Fruit fly (Drosophila melanogaster) whole organism, embryonic: ENCODE measurements around the gene CG1640.
A peak's percentile ranks its signal among the peaks of the same experiment; 100 is the strongest.

ENCODE experiments used
- ATbp ChIP-seq: fragments of 200-800 bp; sonication (Bioruptor generic); optimal IDR thresholded peaks from 2 replicates; lab custom pipeline; 2017; ENCODE audit warnings: missing biosample characterization, mild to moderate bottlenecking, missing genetic modification characterization, missing genetic modification reagents
- Abd-B ChIP-seq: fragments of 200-800 bp; sonication (Bioruptor generic); optimal IDR thresholded peaks from 2 replicates; lab custom pipeline; 2018; ENCODE audit warnings: missing biosample characterization, mild to moderate bottlenecking, missing genetic modification characterization, moderate library complexity
- Aef1 ChIP-seq: fragments of 200-800 bp; sonication (Bioruptor generic); IDR thresholded peaks from 3 replicates; pipeline ENCODE4 v1.3.6; 2022; ENCODE audit warnings: missing biosample characterization, missing genetic modification characterization
- Atf3 ChIP-seq: fragments of 200-800 bp; sonication (Bioruptor generic); optimal IDR thresholded peaks from 3 replicates; lab custom pipeline; 2016; ENCODE audit warnings: missing biosample characterization, missing genetic modification characterization
- Bdp1 ChIP-seq: fragments of 200-800 bp; sonication (Bioruptor generic); optimal IDR thresholded peaks from 3 replicates; lab custom pipeline; 2016; ENCODE audit warnings: missing biosample characterization, missing genetic modification characterization
- C15 ChIP-seq: fragments of 200-800 bp; sonication (Bioruptor generic); IDR thresholded peaks from 3 replicates; pipeline ENCODE4 v1.3.6; 2022; ENCODE audit warnings: missing biosample characterization, missing genetic modification characterization
- CG10959 ChIP-seq: fragments of 200-800 bp; sonication (Bioruptor generic); IDR thresholded peaks from 2 replicates; pipeline ENCODE4 v1.3.6; 2022; ENCODE audit warnings: missing biosample characterization, missing genetic modification characterization
- CG12155 ChIP-seq: fragments of 200-800 bp; sonication (Bioruptor generic); optimal IDR thresholded peaks from 3 replicates; lab custom pipeline; 2016; ENCODE audit warnings: missing biosample characterization, missing genetic modification characterization
- CG18262 ChIP-seq: fragments of 200-800 bp; optimal IDR thresholded peaks from 3 replicates; lab custom pipeline; 2019; ENCODE audit warnings: missing biosample characterization, mild to moderate bottlenecking, missing genetic modification characterization, moderate library complexity
- CG2116 ChIP-seq: fragments of 200-800 bp; sonication (Bioruptor generic); optimal IDR thresholded peaks from 3 replicates; lab custom pipeline; 2018; ENCODE audit warnings: missing biosample characterization, mild to moderate bottlenecking, missing genetic modification characterization
- CG2199 ChIP-seq: fragments of 200-800 bp; sonication (Bioruptor generic); IDR thresholded peaks from 3 replicates; pipeline ENCODE4 v1.3.6; 2022; ENCODE audit warnings: missing biosample characterization, missing genetic modification characterization
- CG4360 ChIP-seq: fragments of 200-800 bp; sonication (Bioruptor generic); IDR thresholded peaks from 2 replicates; pipeline ENCODE4 v1.3.6; 2022; ENCODE audit warnings: missing biosample characterization, missing genetic modification characterization
- CG4854 ChIP-seq: fragments of 200-800 bp; sonication (Bioruptor generic); optimal IDR thresholded peaks from 2 replicates; lab custom pipeline; 2016; ENCODE audit warnings: missing biosample characterization, missing genetic modification characterization, inconsistent platforms
- CG5953 ChIP-seq: fragments of 200-800 bp; sonication (Bioruptor generic); IDR thresholded peaks from 2 replicates; pipeline ENCODE4 v1.3.6; 2022; ENCODE audit warnings: missing biosample characterization, missing genetic modification characterization
- CG6791 ChIP-seq: fragments of 200-800 bp; sonication (Bioruptor generic); IDR thresholded peaks from 3 replicates; pipeline ENCODE4 v1.3.6; 2022; ENCODE audit warnings: missing biosample characterization, missing genetic modification characterization; ENCODE audit not compliant: partially characterized antibody
- CG8281 ChIP-seq: fragments of 200-800 bp; sonication (Bioruptor generic); optimal IDR thresholded peaks from 2 replicates; lab custom pipeline; 2018; ENCODE audit warnings: missing biosample characterization, mild to moderate bottlenecking, missing genetic modification characterization, moderate library complexity
- CG8944 ChIP-seq: fragments of 200-800 bp; sonication (Bioruptor generic); optimal IDR thresholded peaks from 3 replicates; lab custom pipeline; 2016; ENCODE audit warnings: missing biosample characterization, missing genetic modification characterization
- CG9609 ChIP-seq: fragments of 200-800 bp; sonication (Bioruptor generic); optimal IDR thresholded peaks from 3 replicates; lab custom pipeline; 2016; ENCODE audit warnings: missing biosample characterization, missing genetic modification characterization
- CG9797 ChIP-seq: fragments of 200-800 bp; sonication (Bioruptor generic); optimal IDR thresholded peaks from 3 replicates; lab custom pipeline; 2018; ENCODE audit warnings: missing biosample characterization, mild to moderate bottlenecking, missing genetic modification characterization
- CoRest ChIP-seq: fragments of 200-800 bp; sonication (Bioruptor generic); optimal IDR thresholded peaks from 3 replicates; lab custom pipeline; 2018; ENCODE audit warnings: missing biosample characterization, mild to moderate bottlenecking, missing genetic modification characterization, moderate library complexity
- Dip3 ChIP-seq: fragments of 200-800 bp; sonication (Bioruptor generic); optimal IDR thresholded peaks from 3 replicates; lab custom pipeline; 2016; ENCODE audit warnings: missing biosample characterization, missing genetic modification characterization
- ERR ChIP-seq: fragments of 200-800 bp; sonication (Bioruptor generic); optimal IDR thresholded peaks from 2 replicates; lab custom pipeline; 2016; ENCODE audit warnings: missing biosample characterization, missing genetic modification characterization
- Hey ChIP-seq: fragments of 200-800 bp; sonication (Bioruptor generic); optimal IDR thresholded peaks from 3 replicates; lab custom pipeline; 2018; ENCODE audit warnings: missing biosample characterization, mild to moderate bottlenecking, missing genetic modification characterization
- HmgD ChIP-seq: fragments of 200-800 bp; sonication (Bioruptor generic); optimal IDR thresholded peaks from 3 replicates; lab custom pipeline; 2016; ENCODE audit warnings: missing biosample characterization, missing genetic modification characterization
- Lim3 ChIP-seq: fragments of 200-800 bp; sonication (Bioruptor generic); IDR thresholded peaks from 2 replicates; pipeline ENCODE4 v1.3.6; 2022; ENCODE audit warnings: missing biosample characterization, missing genetic modification characterization
- Nf-YA ChIP-seq: fragments of 200-800 bp; sonication (Bioruptor generic); IDR thresholded peaks from 2 replicates; pipeline ENCODE4 v1.3.6; 2022; ENCODE audit warnings: missing biosample characterization, missing genetic modification characterization
- Oaz ChIP-seq: fragments of 200-800 bp; sonication (Bioruptor generic); IDR thresholded peaks from 2 replicates; pipeline ENCODE4 v1.3.6; 2022; ENCODE audit warnings: missing biosample characterization, missing genetic modification characterization
- PHDP ChIP-seq: fragments of 200-800 bp; sonication (Bioruptor generic); optimal IDR thresholded peaks from 3 replicates; lab custom pipeline; 2018; ENCODE audit warnings: missing biosample characterization, mild to moderate bottlenecking, missing genetic modification characterization, moderate library complexity
- Six4 ChIP-seq: fragments of 200-800 bp; sonication (Bioruptor generic); optimal IDR thresholded peaks from 2 replicates; lab custom pipeline; 2016; ENCODE audit warnings: missing biosample characterization, missing genetic modification characterization
- Sox102F ChIP-seq: fragments of 200-800 bp; sonication (Bioruptor generic); optimal IDR thresholded peaks from 2 replicates; lab custom pipeline; 2018; ENCODE audit warnings: missing biosample characterization, mild to moderate bottlenecking, missing genetic modification characterization, moderate library complexity
- Xbp1 ChIP-seq: fragments of 200-800 bp; sonication (Bioruptor generic); optimal IDR thresholded peaks from 3 replicates; lab custom pipeline; 2016; ENCODE audit warnings: missing biosample characterization, mild to moderate bottlenecking, missing genetic modification characterization
- ara ChIP-seq: fragments of 200-800 bp; sonication (Bioruptor generic); IDR thresholded peaks from 2 replicates; pipeline ENCODE4 v1.3.6; 2022; ENCODE audit warnings: missing biosample characterization, missing genetic modification characterization
- bsh ChIP-seq, 2 experiments: fragments of 200-800 bp; sonication (Bioruptor generic); optimal IDR thresholded peaks; 2 replicates each; lab custom pipeline; 2017 to 2018; ENCODE audit warnings: mild to moderate bottlenecking in 2 of 2, missing biosample characterization in 2 of 2, missing genetic modification characterization in 2 of 2, moderate library complexity in 1 of 2
- cad ChIP-seq: fragments of >200 bp; optimal IDR thresholded peaks from 2 replicates; lab custom pipeline; 2017; ENCODE audit warnings: missing biosample characterization, missing genetic modification characterization
- dysf ChIP-seq: fragments of 200-800 bp; sonication (Bioruptor generic); IDR thresholded peaks from 3 replicates; pipeline ENCODE4 v1.3.6; 2022; ENCODE audit warnings: missing biosample characterization, missing genetic modification characterization
- fd102C ChIP-seq: fragments of 200-800 bp; sonication (Bioruptor generic); optimal IDR thresholded peaks from 2 replicates; lab custom pipeline; 2018; ENCODE audit warnings: missing biosample characterization, mild to moderate bottlenecking, missing genetic modification characterization, moderate library complexity
- fd3F ChIP-seq: fragments of 200-800 bp; sonication (Bioruptor generic); optimal IDR thresholded peaks from 2 replicates; lab custom pipeline; 2018; ENCODE audit warnings: missing biosample characterization, mild to moderate bottlenecking, missing genetic modification characterization, moderate library complexity
- inv ChIP-seq: fragments of 200-800 bp; sonication (Bioruptor generic); IDR thresholded peaks from 2 replicates; pipeline ENCODE4 v1.3.6; 2022; ENCODE audit warnings: missing biosample characterization, missing genetic modification characterization; ENCODE audit not compliant: partially characterized antibody
- ken ChIP-seq: fragments of 200-800 bp; sonication (Bioruptor generic); IDR thresholded peaks from 3 replicates; pipeline ENCODE4 v1.3.6; 2022; ENCODE audit warnings: missing biosample characterization, missing genetic modification characterization
- lilli ChIP-seq: fragments of 200-800 bp; sonication (Bioruptor generic); optimal IDR thresholded peaks from 3 replicates; lab custom pipeline; 2016; ENCODE audit warnings: missing biosample characterization, missing genetic modification characterization
- pan ChIP-seq, 4 experiments: fragments of >200 bp in 3 of 4; fragments of 200-800 bp in 1 of 4; sonication (Bioruptor generic) in 1 of 4; optimal IDR thresholded peaks in 3 of 4; IDR thresholded peaks in 1 of 4; 2 replicates each; pipeline versions ENCODE4 v1.3.6 to Lab custom; 2017 to 2022; ENCODE audit warnings: missing biosample characterization in 2 of 4, missing genetic modification characterization in 2 of 4, mixed read lengths in 1 of 4
- psq ChIP-seq: fragments of 200-800 bp; sonication (Bioruptor generic); optimal IDR thresholded peaks from 2 replicates; lab custom pipeline; 2017; ENCODE audit warnings: missing biosample characterization, missing genetic modification characterization
- sd ChIP-seq: fragments of 200-800 bp; sonication (Bioruptor generic); optimal IDR thresholded peaks from 3 replicates; lab custom pipeline; 2018; ENCODE audit warnings: missing biosample characterization, mild to moderate bottlenecking, missing genetic modification characterization, moderate library complexity
- sim ChIP-seq: fragments of 200-800 bp; sonication (Bioruptor generic); IDR thresholded peaks from 2 replicates; pipeline ENCODE4 v1.3.6; 2022; ENCODE audit warnings: missing biosample characterization, missing genetic modification characterization
- sob ChIP-seq: fragments of 200-800 bp; sonication (Bioruptor generic); IDR thresholded peaks from 2 replicates; pipeline ENCODE4 v1.3.6; 2022; ENCODE audit warnings: missing biosample characterization, missing genetic modification characterization
- stc ChIP-seq: fragments of 200-800 bp; sonication (Bioruptor generic); IDR thresholded peaks from 2 replicates; pipeline ENCODE4 v1.3.6; 2022; ENCODE audit warnings: missing biosample characterization, missing genetic modification characterization
- stwl ChIP-seq: fragments of 200-800 bp; sonication (Bioruptor generic); optimal IDR thresholded peaks from 3 replicates; lab custom pipeline; 2018; ENCODE audit warnings: missing biosample characterization, mild to moderate bottlenecking, missing genetic modification characterization, moderate library complexity
- tgo ChIP-seq: fragments of 200-800 bp; sonication (Bioruptor generic); IDR thresholded peaks from 3 replicates; pipeline ENCODE4 v1.3.6; 2022; ENCODE audit warnings: missing biosample characterization, missing genetic modification characterization
- wek ChIP-seq: fragments of 200-800 bp; sonication (Bioruptor generic); optimal IDR thresholded peaks from 3 replicates; lab custom pipeline; 2018; ENCODE audit warnings: missing biosample characterization, mild to moderate bottlenecking, missing genetic modification characterization, moderate library complexity
- wor ChIP-seq: fragments of 200-800 bp; sonication (Bioruptor generic); IDR thresholded peaks from 2 replicates; pipeline ENCODE4 v1.3.6; 2022; ENCODE audit warnings: missing biosample characterization, missing genetic modification characterization

CG1640 gene

dm6 chrX:13384583-13385342 is 14.4 kb downstream of the CG1640 start, which contains the start of the genes Rbp1-like and Tim9a (continued):
- TF ChIP-seq ken (no peak), stwl (tag; lab: Kevin White, UChicago) (peak; percentile 65), Bdp1 (no peak), Oaz (no peak), wek (no peak), CG9797 (GFP tag; lab: Kevin White, UChicago) (peak; percentile 39), inv (GFP tag; lab: Robert Waterston, UW) (peak; percentile 76), Hey (no peak), ATbp (GFP tag; lab: Kevin White, UChicago) (no peak), sim (no peak), CG6791 (GFP tag; lab: Robert Waterston, UW) (no peak), CG2199 (GFP tag; lab: Robert Waterston, UW) (no peak), ara (GFP tag; lab: Robert Waterston, UW) (no peak), stc (no peak), pan (optimal IDR thresholded peaks at IDR 0.05; lab: Kevin White, UChicago) (no peak), pan (GFP tag; optimal IDR thresholded peaks at IDR 0.05 in 1 of 2, IDR thresholded peaks at IDR 0.05 in 1 of 2) (no peak), Sox102F (GFP tag; lab: Kevin White, UChicago) (no peak), cad (GFP tag; lab: Kevin White, UChicago) (no peak), CG8281 (tag; lab: Kevin White, UChicago) (no peak), CG10959 (GFP tag; lab: Robert Waterston, UW) (no peak), CG12155 (GFP tag; lab: Kevin White, UChicago) (peak; percentile 54), C15 (GFP tag; lab: Robert Waterston, UW) (no peak), CG4360 (GFP tag; lab: Robert Waterston, UW) (no peak), PHDP (peak; percentile 3), Nf-YA (GFP tag; lab: Robert Waterston, UW) (no peak), Six4 (no peak), sob (GFP tag; lab: Robert Waterston, UW) (no peak), CG8944 (GFP tag; lab: Kevin White, UChicago) (no peak), psq (GFP tag; lab: Kevin White, UChicago) (no peak), CG4854 (GFP tag; lab: Kevin White, UChicago) (no peak), CG18262 (tag; lab: Kevin White, UChicago) (peak; percentile 32), CG5953 (GFP tag; lab: Robert Waterston, UW) (no peak), wor (GFP tag; lab: Robert Waterston, UW) (no peak), fd102C (GFP tag; lab: Kevin White, UChicago) (no peak), bsh (GFP tag; optimal IDR thresholded peaks at IDR 0.05; lab: Kevin White, UChicago) (no peak), CoRest (tag; lab: Kevin White, UChicago) (peak; percentile 56), Xbp1 (GFP tag; lab: Kevin White, UChicago) (peak; percentile 30), HmgD (GFP tag; lab: Kevin White, UChicago) (no peak), Atf3 (GFP tag; lab: Kevin White, UChicago) (no peak), Lim3 (GFP tag; lab: Robert Waterston, UW) (no peak), dysf (GFP tag; lab: Robert Waterston, UW) (no peak), CG9609 (GFP tag; lab: Kevin White, UChicago) (no peak), tgo (GFP tag; lab: Robert Waterston, UW) (no peak), CG2116 (GFP tag; lab: Kevin White, UChicago) (peak; percentile 81), Dip3 (GFP tag; lab: Kevin White, UChicago) (no peak), fd3F (GFP tag; lab: Kevin White, UChicago) (no peak), Abd-B (peak; percentile 19), ERR (no peak), lilli (GFP tag; lab: Kevin White, UChicago) (peak; percentile 11), Aef1 (GFP tag; lab: Robert Waterston, UW) (no peak), sd (tag; lab: Kevin White, UChicago) (peak; percentile 68)
